Worm (Caenorhabditis elegans) whole organism, L4 larva: ENCODE data around the gene pho-13.
A peak's percentile ranks its signal among the peaks of the same experiment; 100 is the strongest.

Source experiments
- D1046.2 ChIP-seq: fragments of 200-800 bp; sonication (Bioruptor generic); IDR thresholded peaks from 2 replicates; pipeline ENCODE4 v1.3.6; 2022; ENCODE audit warnings: missing genetic modification characterization, missing compliant biosample characterization
- F10B5.3 ChIP-seq: sonication (generic microtip); optimal IDR thresholded peaks from 2 replicates; lab custom pipeline; 2016; ENCODE audit warnings: mild to moderate bottlenecking, missing genetic modification characterization, missing compliant biosample characterization
- F26F4.8 ChIP-seq: fragments of 200-800 bp; sonication (Bioruptor generic); conservative IDR thresholded peaks from 2 replicates; pipeline ENCODE4 v1.3.6; 2022; ENCODE audit warnings: missing genetic modification characterization, missing compliant biosample characterization
- F37D6.2 ChIP-seq: sonication (generic microtip); optimal IDR thresholded peaks from 2 replicates; lab custom pipeline; 2016; ENCODE audit warnings: mild to moderate bottlenecking, missing genetic modification characterization, missing compliant biosample characterization
- F44E2.7 ChIP-seq: fragments of 200-800 bp; sonication (Bioruptor generic); IDR thresholded peaks from 2 replicates; pipeline ENCODE4 v2.1.2; 2022; ENCODE audit warnings: missing genetic modification characterization, missing compliant biosample characterization
- T20F7.1 ChIP-seq: fragments of 200-800 bp; sonication (Bioruptor generic); optimal IDR thresholded peaks from 2 replicates; lab custom pipeline; 2018; ENCODE audit warnings: mild to moderate bottlenecking, missing genetic modification characterization, missing compliant biosample characterization
- T26A8.4 ChIP-seq: fragments of 200-800 bp; sonication (Bioruptor generic); IDR thresholded peaks from 2 replicates; pipeline ENCODE4 v1.3.6; 2022; ENCODE audit warnings: missing genetic modification characterization, missing compliant biosample characterization
- Y105C5A.15 ChIP-seq: fragments of 200-800 bp; sonication (Bioruptor generic); IDR thresholded peaks from 2 replicates; pipeline ENCODE4 v1.3.6; 2022; ENCODE audit warnings: missing genetic modification characterization, missing compliant biosample characterization
- Y48G9A.11 ChIP-seq: fragments of 200-800 bp; sonication (Bioruptor generic); IDR thresholded peaks from 2 replicates; pipeline ENCODE4 v1.3.6; 2022; ENCODE audit warnings: missing genetic modification reagents, missing genetic modification characterization, missing compliant biosample characterization
- Y5F2A.4 ChIP-seq: fragments of 200-800 bp; sonication (Bioruptor generic); optimal IDR thresholded peaks from 2 replicates; lab custom pipeline; 2018; ENCODE audit warnings: mild to moderate bottlenecking, missing genetic modification characterization, missing compliant biosample characterization
- ZK546.5 ChIP-seq, 2 experiments: sonication (generic microtip); optimal IDR thresholded peaks; 2 replicates each; lab custom pipeline; 2017; ENCODE audit warnings: missing biosample characterization in 2 of 2, missing genetic modification characterization in 2 of 2
- aha-1 ChIP-seq: fragments of 150-350 bp; peaks from one replicate; lab custom pipeline; 2014; ENCODE audit warnings: missing biosample characterization, missing genetic modification characterization
- aly-2 ChIP-seq: sonication (generic microtip); optimal IDR thresholded peaks from 2 replicates; lab custom pipeline; 2018; ENCODE audit warnings: missing biosample characterization, missing genetic modification characterization
- attf-4 ChIP-seq: sonication (generic microtip); optimal IDR thresholded peaks from 3 replicates; lab custom pipeline; 2017; ENCODE audit warnings: missing biosample characterization, missing genetic modification characterization
- ceh-28 ChIP-seq: fragments of 150-350 bp; optimal IDR thresholded peaks from 2 replicates; lab custom pipeline; 2014; ENCODE audit warnings: missing biosample characterization, missing genetic modification reagents, missing genetic modification characterization
- ceh-62 ChIP-seq: sonication (generic microtip); optimal IDR thresholded peaks from 2 replicates; lab custom pipeline; 2017; ENCODE audit warnings: missing biosample characterization, missing genetic modification characterization
- cey-2 ChIP-seq: sonication (generic microtip); optimal IDR thresholded peaks from 3 replicates; lab custom pipeline; 2017; ENCODE audit warnings: missing genetic modification characterization, mild to moderate bottlenecking, missing compliant biosample characterization, antibody characterized with exemption, borderline replicate concordance; ENCODE audit not compliant: insufficient read depth
- daf-16 ChIP-seq, 3 experiments: sonication (generic microtip); optimal IDR thresholded peaks; 2 replicates each; lab custom pipeline; 2016 to 2017; ENCODE audit warnings: missing genetic modification characterization in 3 of 3, missing genetic modification reagents in 3 of 3, mild to moderate bottlenecking in 2 of 3, missing compliant biosample characterization in 2 of 3, missing biosample characterization in 1 of 3, moderate library complexity in 1 of 3
- dmd-6 ChIP-seq: fragments of 200-800 bp; sonication (Bioruptor generic); IDR thresholded peaks from 2 replicates; pipeline ENCODE4 v1.3.6; 2022; ENCODE audit warnings: missing genetic modification reagents, missing genetic modification characterization, missing compliant biosample characterization
- dmd-9 ChIP-seq: fragments of 200-800 bp; sonication (Bioruptor generic); IDR thresholded peaks from 2 replicates; pipeline ENCODE4 v1.3.6; 2022; ENCODE audit warnings: missing genetic modification reagents, missing genetic modification characterization, missing compliant biosample characterization
- duxl-1 ChIP-seq: sonication (generic microtip); optimal IDR thresholded peaks from 2 replicates; lab custom pipeline; 2016; ENCODE audit warnings: mild to moderate bottlenecking, missing genetic modification characterization, moderate library complexity, missing compliant biosample characterization; ENCODE audit not compliant: poor library complexity
- egl-43 ChIP-seq: fragments of 200-800 bp; sonication (Bioruptor generic); IDR thresholded peaks from 2 replicates; pipeline ENCODE4 v1.3.6; 2022; ENCODE audit warnings: missing genetic modification reagents, missing genetic modification characterization, missing compliant biosample characterization
- hlh-30 ChIP-seq: sonication (generic microtip); optimal IDR thresholded peaks from 2 replicates; lab custom pipeline; 2017; ENCODE audit warnings: antibody characterized with exemption, mild to moderate bottlenecking, missing genetic modification characterization, missing compliant biosample characterization; ENCODE audit not compliant: insufficient read depth
- lin-1 ChIP-seq: fragments of 200-800 bp; sonication (Bioruptor generic); IDR thresholded peaks from 2 replicates; pipeline ENCODE4 v1.3.6; 2022; ENCODE audit warnings: missing genetic modification reagents, missing genetic modification characterization, missing compliant biosample characterization
- lin-29 ChIP-seq: fragments of 200-800 bp; sonication (Bioruptor generic); IDR thresholded peaks from 2 replicates; pipeline ENCODE4 v1.3.6; 2022; ENCODE audit warnings: missing genetic modification reagents, missing genetic modification characterization, missing compliant biosample characterization
- lin-39 ChIP-seq: fragments of 150-350 bp; optimal IDR thresholded peaks from 2 replicates; lab custom pipeline; 2014; ENCODE audit warnings: missing biosample characterization, missing genetic modification reagents, missing genetic modification characterization
- lir-3 ChIP-seq: sonication (generic microtip); optimal IDR thresholded peaks from 2 replicates; lab custom pipeline; 2016; ENCODE audit warnings: mild to moderate bottlenecking, missing genetic modification characterization, missing compliant biosample characterization
- lsy-2 ChIP-seq, 2 experiments: fragments of 150-350 bp in 1 of 2; sonication (generic microtip) in 1 of 2; optimal IDR thresholded peaks; 2 replicates each; lab custom pipeline; 2014 to 2017; ENCODE audit warnings: missing biosample characterization in 2 of 2, missing genetic modification characterization in 2 of 2
- mdl-1 ChIP-seq, 2 experiments: fragments of 150-350 bp in 1 of 2; sonication (generic microtip) in 1 of 2; optimal IDR thresholded peaks; 2 replicates each; lab custom pipeline; 2014 to 2017; ENCODE audit warnings: missing biosample characterization in 2 of 2, missing genetic modification characterization in 2 of 2
- mep-1 ChIP-seq: fragments of 150-350 bp; sonication (generic microtip); optimal IDR thresholded peaks from 3 replicates; lab custom pipeline; 2014; ENCODE audit warnings: missing biosample characterization, missing genetic modification characterization
- mxl-2 ChIP-seq: fragments of 200-800 bp; sonication (Bioruptor generic); conservative IDR thresholded peaks from 2 replicates; pipeline ENCODE4 v1.3.6; 2022; ENCODE audit warnings: missing genetic modification reagents, missing genetic modification characterization, missing compliant biosample characterization
- nhr-10 ChIP-seq: fragments of 150-350 bp; optimal IDR thresholded peaks from 2 replicates; lab custom pipeline; 2014; ENCODE audit warnings: missing biosample characterization, missing genetic modification characterization
- nhr-11 ChIP-seq: fragments of 150-350 bp; optimal IDR thresholded peaks from 2 replicates; lab custom pipeline; 2014; ENCODE audit warnings: missing biosample characterization, missing genetic modification characterization
- nhr-237 ChIP-seq: sonication (generic microtip); optimal IDR thresholded peaks from 2 replicates; lab custom pipeline; 2017; ENCODE audit warnings: missing biosample characterization, missing genetic modification characterization
- nhr-28 ChIP-seq: fragments of 150-350 bp; optimal IDR thresholded peaks from 2 replicates; lab custom pipeline; 2014; ENCODE audit warnings: missing biosample characterization, missing genetic modification characterization
- nhr-42 ChIP-seq: fragments of 200-800 bp; sonication (Bioruptor generic); IDR thresholded peaks from 2 replicates; pipeline ENCODE4 v1.3.6; 2022; ENCODE audit warnings: missing genetic modification characterization, missing compliant biosample characterization
- nhr-48 ChIP-seq: sonication (generic microtip); optimal IDR thresholded peaks from 2 replicates; lab custom pipeline; 2016; ENCODE audit warnings: mild to moderate bottlenecking, missing genetic modification characterization, missing compliant biosample characterization
- nhr-6 ChIP-seq: fragments of 150-350 bp; optimal IDR thresholded peaks from 2 replicates; lab custom pipeline; 2014; ENCODE audit warnings: missing biosample characterization, missing genetic modification characterization
- nhr-76 ChIP-seq: fragments of 150-350 bp; optimal IDR thresholded peaks from 2 replicates; lab custom pipeline; 2014; ENCODE audit warnings: missing biosample characterization, missing genetic modification characterization
- php-3 ChIP-seq: fragments of 200-800 bp; sonication (Bioruptor generic); IDR thresholded peaks from 2 replicates; pipeline ENCODE4 v1.3.6; 2022; ENCODE audit warnings: missing genetic modification reagents, missing genetic modification characterization, missing compliant biosample characterization
- sdz-12 ChIP-seq: fragments of 200-800 bp; sonication (Bioruptor generic); optimal IDR thresholded peaks from 2 replicates; lab custom pipeline; 2018; ENCODE audit warnings: mild to moderate bottlenecking, missing genetic modification characterization, missing compliant biosample characterization
- set-16 ChIP-seq: fragments of 200-800 bp; sonication (Bioruptor generic); IDR thresholded peaks from 2 replicates; pipeline ENCODE4 v1.3.6; 2022; ENCODE audit warnings: missing genetic modification reagents, missing genetic modification characterization, missing compliant biosample characterization
- skn-1 ChIP-seq: fragments of 150-350 bp; optimal IDR thresholded peaks from 2 replicates; lab custom pipeline; 2014; ENCODE audit warnings: missing biosample characterization, missing genetic modification characterization
- snpc-4 ChIP-seq: fragments of 150-350 bp; optimal IDR thresholded peaks from 2 replicates; lab custom pipeline; 2014; ENCODE audit warnings: missing biosample characterization, missing genetic modification characterization
- spr-1 ChIP-seq: sonication (generic microtip); optimal IDR thresholded peaks from 2 replicates; lab custom pipeline; 2016; ENCODE audit warnings: mild to moderate bottlenecking, missing genetic modification characterization, missing compliant biosample characterization
- spr-3 ChIP-seq: fragments of 200-800 bp; sonication (Bioruptor generic); optimal IDR thresholded peaks from 2 replicates; lab custom pipeline; 2018; ENCODE audit warnings: mild to moderate bottlenecking, missing genetic modification characterization, missing compliant biosample characterization
- unc-62 ChIP-seq, 3 experiments: fragments of 150-350 bp in 1 of 3; sonication (generic microtip); optimal IDR thresholded peaks in 2 of 3; peaks in 1 of 3; 1 replicate in 1 of 3; 2 replicates in 2 of 3; lab custom pipeline; 2014 to 2017; ENCODE audit warnings: missing biosample characterization in 3 of 3, missing genetic modification characterization in 3 of 3, missing genetic modification reagents in 3 of 3, missing genotype in 1 of 3
- vab-7 ChIP-seq: fragments of 200-800 bp; sonication (Bioruptor generic); IDR thresholded peaks from 2 replicates; pipeline ENCODE4 v1.3.6; 2022; ENCODE audit warnings: missing genetic modification reagents, missing genetic modification characterization, missing compliant biosample characterization
- zag-1 ChIP-seq: fragments of 150-350 bp; optimal IDR thresholded peaks from 2 replicates; lab custom pipeline; 2014; ENCODE audit warnings: missing biosample characterization, missing genetic modification characterization
- zfp-2 ChIP-seq: sonication (generic microtip); optimal IDR thresholded peaks from 2 replicates; lab custom pipeline; 2016; ENCODE audit warnings: mild to moderate bottlenecking, missing genetic modification characterization, missing compliant biosample characterization
- zfp-3 ChIP-seq: fragments of 200-800 bp; sonication (Bioruptor generic); conservative IDR thresholded peaks from 2 replicates; pipeline ENCODE4 v1.3.6; 2022; ENCODE audit warnings: missing genetic modification reagents, missing genetic modification characterization, missing compliant biosample characterization
- ztf-11 ChIP-seq: fragments of 150-350 bp; optimal IDR thresholded peaks from 2 replicates; lab custom pipeline; 2014; ENCODE audit warnings: missing biosample characterization, missing genetic modification characterization

pho-13 gene

DNA sequence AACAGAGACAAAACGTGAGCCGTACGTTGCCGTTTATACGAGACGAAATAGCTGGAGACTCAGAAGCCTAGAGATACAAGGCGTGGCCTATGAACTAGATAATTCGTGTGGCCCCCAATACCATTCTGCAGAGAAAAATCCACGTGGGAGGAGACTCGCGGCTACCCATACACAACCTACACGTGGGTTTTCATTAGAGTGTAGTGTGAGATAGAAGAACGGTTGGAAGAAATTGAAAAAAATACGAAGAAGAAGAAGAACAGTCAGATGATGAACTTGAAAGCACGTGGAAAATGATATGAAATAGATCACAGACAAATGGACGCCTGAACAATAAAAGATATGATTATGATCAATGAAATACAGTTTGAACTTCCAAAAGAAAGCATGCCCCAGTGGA, 41.7 kb downstream of the pho-13 start:
- TF ChIP-seq lir-3 (tag; lab: Kevin White, UChicago) = no peak
- no peak for TF ChIP-seq nhr-42 (GFP tag; lab: Robert Waterston, UW)
- peak; percentile 72 for TF ChIP-seq hlh-30 (tag; lab: Kevin White, UChicago)
- TF ChIP-seq nhr-6 (tag; lab: Kevin White, UChicago) = no peak
- TF ChIP-seq spr-3 (GFP tag; lab: Kevin White, UChicago) = no peak
- TF ChIP-seq dmd-6 (GFP tag; lab: Robert Waterston, UW) = peak; percentile 75
- no peak for TF ChIP-seq spr-1 (tag; lab: Kevin White, UChicago)
- TF ChIP-seq F37D6.2 (tag; lab: Kevin White, UChicago) = no peak
- no peak for TF ChIP-seq ZK546.5 (tag; optimal IDR thresholded peaks at IDR 0.05; lab: Kevin White, UChicago)
- no peak for TF ChIP-seq zag-1 (tag; lab: Kevin White, UChicago)
- TF ChIP-seq lin-39 (tag; lab: Kevin White, UChicago) = no peak
- TF ChIP-seq F10B5.3 (tag; lab: Kevin White, UChicago) = no peak
- TF ChIP-seq mdl-1 (tag; optimal IDR thresholded peaks at IDR 0.05; lab: Kevin White, UChicago) = peak; percentile 55 to 94
- no peak for TF ChIP-seq nhr-76 (tag; lab: Kevin White, UChicago)
- no peak for TF ChIP-seq lsy-2 (tag; optimal IDR thresholded peaks at IDR 0.05; lab: Kevin White, UChicago)
- TF ChIP-seq T26A8.4 (GFP tag; lab: Robert Waterston, UW) = no peak
- TF ChIP-seq F26F4.8 (GFP tag; lab: Robert Waterston, UW) = no peak
- TF ChIP-seq Y48G9A.11 = no peak
- peak; percentile 68 for TF ChIP-seq nhr-48 (tag; lab: Kevin White, UChicago)
- TF ChIP-seq nhr-28 = peak; percentile 87
- TF ChIP-seq aha-1 (tag; lab: Kevin White, UChicago) = peak; percentile 70
- TF ChIP-seq unc-62 (GFP tag; optimal IDR thresholded peaks at IDR 0.05 in 1 of 2; lab: Kevin White, UChicago) = no peak
- TF ChIP-seq unc-62 (tag; optimal IDR thresholded peaks at IDR 0.05; lab: Kevin White, UChicago) = no peak
- TF ChIP-seq set-16 (GFP tag; lab: Robert Waterston, UW) = no peak
- TF ChIP-seq ceh-28 = no peak
- no peak for TF ChIP-seq sdz-12 (GFP tag; lab: Kevin White, UChicago)
- TF ChIP-seq mep-1 = no peak
- no peak for TF ChIP-seq Y105C5A.15
- no peak for TF ChIP-seq ceh-62
- no peak for TF ChIP-seq F44E2.7 (GFP tag; lab: Robert Waterston, UW)
- no peak for TF ChIP-seq lin-29 (GFP tag; lab: Robert Waterston, UW)
- TF ChIP-seq php-3 (GFP tag; lab: Robert Waterston, UW) = no peak
- TF ChIP-seq dmd-9 (GFP tag; lab: Robert Waterston, UW) = no peak
- no peak for TF ChIP-seq skn-1
- TF ChIP-seq Y5F2A.4 = no peak
- no peak for TF ChIP-seq aly-2
- TF ChIP-seq nhr-10 (tag; lab: Kevin White, UChicago) = no peak
- TF ChIP-seq daf-16 (GFP tag; optimal IDR thresholded peaks at IDR 0.05; lab: Kevin White, UChicago) = no peak
- TF ChIP-seq daf-16 (tag; optimal IDR thresholded peaks at IDR 0.05; lab: Kevin White, UChicago) = no peak
- no peak for TF ChIP-seq egl-43
- TF ChIP-seq attf-4 (tag; lab: Kevin White, UChicago) = no peak
- TF ChIP-seq zfp-2 (tag; lab: Kevin White, UChicago) = no peak
- TF ChIP-seq ztf-11 (tag; lab: Kevin White, UChicago) = no peak
- TF ChIP-seq mxl-2 (GFP tag; lab: Robert Waterston, UW) = no peak
- no peak for TF ChIP-seq zfp-3 (GFP tag; lab: Robert Waterston, UW)
- no peak for TF ChIP-seq T20F7.1 (GFP tag; lab: Kevin White, UChicago)
- TF ChIP-seq duxl-1 (tag; lab: Kevin White, UChicago) = no peak
- no peak for TF ChIP-seq vab-7 (GFP tag; lab: Robert Waterston, UW)
- no peak for TF ChIP-seq nhr-11 (tag; lab: Kevin White, UChicago)
- TF ChIP-seq snpc-4 (tag; lab: Kevin White, UChicago) = no peak
- no peak for TF ChIP-seq lin-1 (GFP tag; lab: Robert Waterston, UW)
- no peak for TF ChIP-seq nhr-237 (tag; lab: Kevin White, UChicago)
- TF ChIP-seq D1046.2 (GFP tag; lab: Robert Waterston, UW) = no peak
- TF ChIP-seq cey-2 (tag; lab: Kevin White, UChicago) = no peak
